Fruit fly (Drosophila melanogaster): Measurements from ENCODE around the gene CG11594.

dm6 chr3L:4007256-4007655 lies 18.6 kb downstream of the CG11594 start:
- TF ChIP-seq psq (optimal IDR thresholded peaks at IDR 0.05), result no peak
- TF ChIP-seq EcR (GFP tag; optimal IDR thresholded peaks at IDR 0.05), result no peak
- TF ChIP-seq usp (GFP tag; optimal IDR thresholded peaks at IDR 0.05), result no peak

All from whole organism.